Fruit fly (Drosophila melanogaster) whole organism, embryonic: Measurements from ENCODE around the gene RpL8.

Experiments used
- ATbp ChIP-seq: fragments of 200-800 bp; sonication (Bioruptor generic); optimal IDR thresholded peaks from 2 replicates; lab custom pipeline; 2017; ENCODE audit warnings: missing biosample characterization, mild to moderate bottlenecking, missing genetic modification characterization, missing genetic modification reagents
- B-H2 ChIP-seq: fragments of 200-800 bp; sonication (Bioruptor generic); optimal IDR thresholded peaks from 2 replicates; lab custom pipeline; 2018; ENCODE audit warnings: missing biosample characterization, mild to moderate bottlenecking, missing genetic modification characterization
- CG10147 ChIP-seq: fragments of 200-800 bp; sonication (Bioruptor generic); optimal IDR thresholded peaks from 2 replicates; lab custom pipeline; 2019; ENCODE audit warnings: missing biosample characterization, mild to moderate bottlenecking, missing genetic modification characterization, moderate library complexity
- CG10274 ChIP-seq: fragments of 200-800 bp; sonication (Bioruptor generic); optimal IDR thresholded peaks from 3 replicates; lab custom pipeline; 2017; ENCODE audit warnings: missing biosample characterization, mild to moderate bottlenecking, missing genetic modification characterization
- CG10321 ChIP-seq: fragments of 200-800 bp; sonication (Bioruptor generic); IDR thresholded peaks from 2 replicates; pipeline ENCODE4 v1.3.6; 2022; ENCODE audit warnings: missing biosample characterization, missing genetic modification characterization
- CG10431 ChIP-seq: fragments of 200-800 bp; sonication (Bioruptor generic); optimal IDR thresholded peaks from 3 replicates; lab custom pipeline; 2018; ENCODE audit warnings: missing biosample characterization, mild to moderate bottlenecking, missing genetic modification characterization
- CG11696 ChIP-seq: fragments of 200-800 bp; sonication (Bioruptor generic); IDR thresholded peaks from 2 replicates; pipeline ENCODE4 v1.3.6; 2022; ENCODE audit warnings: missing biosample characterization, missing genetic modification characterization
- CG12219 ChIP-seq: fragments of 200-800 bp; sonication (Bioruptor generic); optimal IDR thresholded peaks from 3 replicates; lab custom pipeline; 2018; ENCODE audit warnings: missing biosample characterization, mild to moderate bottlenecking, missing genetic modification characterization
- CG12769 ChIP-seq: fragments of 200-800 bp; sonication (Bioruptor generic); optimal IDR thresholded peaks from 2 replicates; lab custom pipeline; 2019; ENCODE audit warnings: missing biosample characterization, mild to moderate bottlenecking, missing genetic modification characterization, moderate library complexity
- CG13894 ChIP-seq: fragments of 200-800 bp; sonication (Bioruptor generic); optimal IDR thresholded peaks from 3 replicates; lab custom pipeline; 2018; ENCODE audit warnings: missing biosample characterization, mild to moderate bottlenecking, missing genetic modification characterization, moderate library complexity
- CG14710 ChIP-seq: fragments of 200-800 bp; sonication (Bioruptor generic); optimal IDR thresholded peaks from 3 replicates; lab custom pipeline; 2019; ENCODE audit warnings: missing biosample characterization, mild to moderate bottlenecking, missing genetic modification characterization, moderate library complexity
- CG17385 ChIP-seq: fragments of 200-800 bp; sonication (Bioruptor generic); optimal IDR thresholded peaks from 3 replicates; lab custom pipeline; 2018; ENCODE audit warnings: missing biosample characterization, mild to moderate bottlenecking, missing genetic modification characterization
- CG17829 ChIP-seq: fragments of 200-800 bp; optimal IDR thresholded peaks from 2 replicates; lab custom pipeline; 2019; ENCODE audit warnings: missing biosample characterization, mild to moderate bottlenecking, missing genetic modification characterization, moderate library complexity
- CG2889 ChIP-seq: fragments of 200-800 bp; sonication (Bioruptor generic); IDR thresholded peaks from 3 replicates; pipeline ENCODE4 v1.3.6; 2022; ENCODE audit warnings: missing biosample characterization, missing genetic modification characterization
- CG31224 ChIP-seq: fragments of 200-800 bp; sonication (Bioruptor generic); IDR thresholded peaks from 2 replicates; pipeline ENCODE4 v1.3.6; 2022; ENCODE audit warnings: missing biosample characterization, missing genetic modification characterization
- CG7271 ChIP-seq: fragments of 200-800 bp; sonication (Bioruptor generic); optimal IDR thresholded peaks from 2 replicates; lab custom pipeline; 2018; ENCODE audit warnings: missing biosample characterization, mild to moderate bottlenecking, missing genetic modification characterization, moderate library complexity
- CG8290 ChIP-seq, 3 experiments: fragments of 200-800 bp; sonication (Bioruptor generic); optimal IDR thresholded peaks; 2 replicates each; lab custom pipeline; 2016 to 2019; ENCODE audit warnings: missing biosample characterization in 3 of 3, missing genetic modification characterization in 3 of 3, mild to moderate bottlenecking in 2 of 3, moderate library complexity in 1 of 3
- CG8388 ChIP-seq: fragments of 200-800 bp; sonication (Bioruptor generic); optimal IDR thresholded peaks from 2 replicates; lab custom pipeline; 2019; ENCODE audit warnings: missing biosample characterization, mild to moderate bottlenecking, missing genetic modification characterization, moderate library complexity
- CG9437 ChIP-seq: fragments of 200-800 bp; sonication (Bioruptor generic); optimal IDR thresholded peaks from 2 replicates; lab custom pipeline; 2018; ENCODE audit warnings: missing biosample characterization, mild to moderate bottlenecking, missing genetic modification characterization
- CG9932 ChIP-seq: fragments of 200-800 bp; sonication (Bioruptor generic); IDR thresholded peaks from 2 replicates; pipeline ENCODE4 v1.3.6; 2022; ENCODE audit warnings: missing biosample characterization, missing genetic modification characterization
- CoRest ChIP-seq: fragments of 200-800 bp; sonication (Bioruptor generic); optimal IDR thresholded peaks from 3 replicates; lab custom pipeline; 2018; ENCODE audit warnings: missing biosample characterization, mild to moderate bottlenecking, missing genetic modification characterization, moderate library complexity
- Fer1 ChIP-seq: fragments of 200-800 bp; sonication (Bioruptor generic); optimal IDR thresholded peaks from 2 replicates; lab custom pipeline; 2017; ENCODE audit warnings: missing biosample characterization, mild to moderate bottlenecking, missing genetic modification characterization
- GATAe ChIP-seq: fragments of 200-800 bp; sonication (Bioruptor generic); conservative IDR thresholded peaks from 2 replicates; pipeline ENCODE4 v1.3.6; 2022; ENCODE audit warnings: missing biosample characterization, missing genetic modification characterization
- H15 ChIP-seq: fragments of 200-800 bp; sonication (Bioruptor generic); IDR thresholded peaks from 3 replicates; pipeline ENCODE4 v1.3.6; 2022; ENCODE audit warnings: missing biosample characterization, missing genetic modification characterization
- MBD-R2 ChIP-seq: fragments of 200-800 bp; sonication (Bioruptor generic); IDR thresholded peaks from 2 replicates; pipeline ENCODE4 v1.3.6; 2022; ENCODE audit warnings: missing biosample characterization, missing genetic modification characterization
- Pdp1 ChIP-seq, 2 experiments: fragments of 200-800 bp; sonication (Bioruptor generic); optimal IDR thresholded peaks; 3 replicates each; lab custom pipeline; 2016; ENCODE audit warnings: missing biosample characterization in 2 of 2, missing genetic modification characterization in 2 of 2, mild to moderate bottlenecking in 1 of 2, moderate library complexity in 1 of 2
- Taf1 ChIP-seq: fragments of 200-800 bp; sonication (Bioruptor generic); IDR thresholded peaks from 2 replicates; pipeline ENCODE4 v1.3.6; 2022; ENCODE audit warnings: missing biosample characterization, missing genetic modification characterization
- abd-A ChIP-seq: fragments of 200-800 bp; sonication (Bioruptor generic); optimal IDR thresholded peaks from 3 replicates; lab custom pipeline; 2019; ENCODE audit warnings: missing biosample characterization, mild to moderate bottlenecking, missing genetic modification characterization, moderate library complexity
- al ChIP-seq: fragments of 200-800 bp; sonication (Bioruptor generic); IDR thresholded peaks from 2 replicates; pipeline ENCODE4 v1.3.6; 2022; ENCODE audit warnings: missing biosample characterization, missing genetic modification characterization
- ara ChIP-seq: fragments of 200-800 bp; sonication (Bioruptor generic); IDR thresholded peaks from 2 replicates; pipeline ENCODE4 v1.3.6; 2022; ENCODE audit warnings: missing biosample characterization, missing genetic modification characterization
- chinmo ChIP-seq: fragments of 200-800 bp; sonication (Bioruptor generic); IDR thresholded peaks from 4 replicates; pipeline ENCODE4 v1.3.6; 2022; ENCODE audit warnings: missing biosample characterization, missing genetic modification characterization; ENCODE audit not compliant: partially characterized antibody
- ci ChIP-seq: fragments of 200-800 bp; sonication (Bioruptor generic); IDR thresholded peaks from 3 replicates; pipeline ENCODE4 v1.3.6; 2022; ENCODE audit warnings: missing biosample characterization, missing genetic modification characterization
- crol ChIP-seq: fragments of 200-800 bp; sonication (Bioruptor generic); IDR thresholded peaks from 2 replicates; pipeline ENCODE4 v1.3.6; 2022; ENCODE audit warnings: missing biosample characterization, missing genetic modification characterization
- crp ChIP-seq, 2 experiments: fragments of 200-800 bp; sonication (Bioruptor generic); optimal IDR thresholded peaks; 2 replicates in 1 of 2; 3 replicates in 1 of 2; lab custom pipeline; 2017; ENCODE audit warnings: missing biosample characterization in 2 of 2, missing genetic modification characterization in 2 of 2, mild to moderate bottlenecking in 1 of 2, moderate library complexity in 1 of 2
- cwo ChIP-seq: fragments of 200-800 bp; sonication (Bioruptor generic); optimal IDR thresholded peaks from 3 replicates; lab custom pipeline; 2017; ENCODE audit warnings: missing biosample characterization, missing genetic modification characterization, mild to moderate bottlenecking, moderate library complexity, missing genetic modification reagents
- gcm2 ChIP-seq: fragments of 200-800 bp; sonication (Bioruptor generic); optimal IDR thresholded peaks from 2 replicates; lab custom pipeline; 2016; ENCODE audit warnings: missing biosample characterization, missing genetic modification characterization
- hb ChIP-seq: fragments of 200-800 bp; sonication (Bioruptor generic); IDR thresholded peaks from 3 replicates; pipeline ENCODE4 v1.3.6; 2022; ENCODE audit warnings: missing biosample characterization, missing genetic modification characterization; ENCODE audit not compliant: partially characterized antibody
- ken ChIP-seq: fragments of 200-800 bp; sonication (Bioruptor generic); IDR thresholded peaks from 3 replicates; pipeline ENCODE4 v1.3.6; 2022; ENCODE audit warnings: missing biosample characterization, missing genetic modification characterization
- nau ChIP-seq: fragments of 200-800 bp; sonication (Bioruptor generic); optimal IDR thresholded peaks from 3 replicates; lab custom pipeline; 2017; ENCODE audit warnings: missing biosample characterization, mild to moderate bottlenecking, missing genetic modification characterization, missing genetic modification reagents
- nmo ChIP-seq: fragments of 200-800 bp; sonication (Bioruptor generic); optimal IDR thresholded peaks from 2 replicates; lab custom pipeline; 2018; ENCODE audit warnings: missing biosample characterization, mild to moderate bottlenecking, missing genetic modification characterization, moderate library complexity
- pros ChIP-seq: fragments of 200-800 bp; sonication (Bioruptor generic); optimal IDR thresholded peaks from 3 replicates; lab custom pipeline; 2019; ENCODE audit warnings: missing biosample characterization, mild to moderate bottlenecking, missing genetic modification characterization, moderate library complexity
- repo ChIP-seq: fragments of 200-800 bp; sonication (Bioruptor generic); optimal IDR thresholded peaks from 2 replicates; lab custom pipeline; 2016; ENCODE audit warnings: missing biosample characterization, missing genetic modification characterization
- sd ChIP-seq: fragments of 200-800 bp; sonication (Bioruptor generic); optimal IDR thresholded peaks from 3 replicates; lab custom pipeline; 2018; ENCODE audit warnings: missing biosample characterization, mild to moderate bottlenecking, missing genetic modification characterization, moderate library complexity
- sqz ChIP-seq: fragments of 200-800 bp; sonication (Bioruptor generic); optimal IDR thresholded peaks from 3 replicates; lab custom pipeline; 2018; ENCODE audit warnings: missing biosample characterization, mild to moderate bottlenecking, missing genetic modification characterization
- yki ChIP-seq: fragments of >200 bp; optimal IDR thresholded peaks from 3 replicates; lab custom pipeline; 2018
- zen ChIP-seq: fragments of 200-800 bp; sonication (Bioruptor generic); optimal IDR thresholded peaks from 3 replicates; lab custom pipeline; 2018; ENCODE audit warnings: missing biosample characterization, mild to moderate bottlenecking, missing genetic modification characterization, moderate library complexity

Gene RpL8

DNA sequence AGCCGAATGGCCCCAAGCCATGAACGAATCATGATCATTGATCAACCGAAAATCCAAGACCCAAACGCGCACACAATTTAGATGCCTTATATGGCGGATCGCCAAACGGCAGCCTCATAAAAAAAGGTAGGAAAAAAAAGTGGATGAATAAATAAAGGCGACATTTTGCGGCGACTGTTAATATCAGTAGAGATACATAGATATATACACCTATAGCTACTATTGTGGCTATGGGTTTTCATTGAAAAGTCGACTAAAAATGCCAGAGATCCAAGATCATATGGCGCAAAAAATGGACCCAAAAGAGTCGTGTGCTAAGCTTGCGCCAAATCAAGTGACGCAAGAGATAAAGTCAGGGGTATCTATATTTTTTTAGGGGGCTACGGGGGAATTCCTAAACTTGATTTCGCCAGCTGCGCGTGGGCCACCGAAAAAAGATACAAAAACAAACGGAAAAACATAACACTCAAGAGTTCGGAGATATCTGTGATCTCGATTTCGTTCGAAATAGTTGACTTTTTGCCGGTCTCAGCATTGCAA is 36.0 kb upstream of the RpL8 start:
- TF ChIP-seq pros (GFP tag; lab: Kevin White, UChicago) (no peak), sqz (GFP tag; lab: Kevin White, UChicago) (peak; percentile 54), chinmo (GFP tag; lab: Robert Waterston, UW) (0 out of 4 replicates have a peak, but pooled peaks have one; percentile 61), CG13894 (tag; lab: Kevin White, UChicago) (peak; percentile 99), Pdp1 (GFP tag; optimal IDR thresholded peaks at IDR 0.05; lab: Kevin White, UChicago) (peak in 1 of 2 experiments; percentile 51), CG10147 (GFP tag; lab: Kevin White, UChicago) (peak; percentile 2), CG2889 (GFP tag; lab: Robert Waterston, UW) (no peak), abd-A (peak; percentile 82), MBD-R2 (GFP tag; lab: Robert Waterston, UW) (peak; percentile 14; the same call in 1 of the 2 replicates), CoRest (no peak), B-H2 (GFP tag; lab: Kevin White, UChicago) (peak; percentile 4), CG12769 (peak; percentile 20), sd (tag; lab: Kevin White, UChicago) (peak; percentile 84), cwo (peak; percentile 42), repo (GFP tag; lab: Kevin White, UChicago) (no peak)

DNA sequence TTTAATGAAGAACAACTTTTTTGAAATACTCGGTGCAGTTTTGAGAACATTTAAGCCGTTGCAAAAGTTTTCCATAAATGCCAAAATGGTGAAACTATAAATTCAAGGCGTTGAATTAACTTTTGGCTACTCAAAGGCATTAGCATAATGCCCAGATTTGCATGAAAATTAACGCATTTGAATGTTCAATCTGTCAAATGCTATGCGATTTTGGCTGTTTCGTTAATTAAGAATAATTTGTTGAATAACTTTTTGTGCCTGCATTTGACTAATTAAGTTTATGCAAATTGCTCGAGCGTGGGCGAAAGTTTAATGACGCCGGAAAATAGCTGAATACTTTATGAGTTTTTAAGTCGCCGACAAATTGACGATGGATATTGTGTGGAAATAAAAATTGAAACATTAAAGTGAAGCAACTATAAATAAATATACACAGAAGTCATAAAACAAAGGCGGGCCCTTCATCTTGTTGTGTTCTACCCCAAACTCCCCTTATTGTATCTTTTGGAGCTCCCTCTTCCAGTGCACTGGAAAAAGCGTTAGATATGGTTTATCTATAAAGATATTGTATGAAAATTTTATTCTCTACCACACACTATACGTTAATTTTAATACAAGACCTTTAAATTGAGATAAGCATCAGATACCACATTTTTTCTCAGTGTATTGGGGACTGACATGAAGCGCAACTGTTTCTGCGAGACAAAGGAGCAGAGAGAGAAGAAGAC is 35.0 kb upstream of the RpL8 start:
- TF ChIP-seq CG7271 (tag; lab: Kevin White, UChicago), result no peak
- TF ChIP-seq Taf1 (GFP tag; lab: Robert Waterston, UW), result no peak
- TF ChIP-seq CG31224 (GFP tag; lab: Robert Waterston, UW), result no peak
- TF ChIP-seq CG17829, result peak; percentile 82
- TF ChIP-seq CG9932 (GFP tag; lab: Robert Waterston, UW), result no peak; the same call in 1 of the 2 replicates
- peak; percentile 71 for TF ChIP-seq CG8388
- TF ChIP-seq nau (GFP tag; lab: Kevin White, UChicago), result peak; percentile 69
- TF ChIP-seq ATbp (GFP tag; lab: Kevin White, UChicago), result peak; percentile 65
- TF ChIP-seq CG11696 (GFP tag; lab: Robert Waterston, UW), result no peak
- no peak for TF ChIP-seq yki (lab: Kevin White, UChicago)
- peak; percentile 64; the same call in 1 of the 4 replicates for TF ChIP-seq chinmo (GFP tag; lab: Robert Waterston, UW)
- peak; percentile 70; the same call in 1 of the 2 replicates for TF ChIP-seq ara (GFP tag; lab: Robert Waterston, UW)
- TF ChIP-seq zen, result peak; percentile 39
- 0 out of 2 replicates have a peak, but pooled peaks have one; percentile 19 for TF ChIP-seq al
- peak; percentile 82 for TF ChIP-seq ci
- no peak for TF ChIP-seq GATAe
- TF ChIP-seq CG9437 (GFP tag; lab: Kevin White, UChicago), result peak; percentile 43
- peak; percentile 59 for TF ChIP-seq CG12219 (GFP tag; lab: Kevin White, UChicago)
- TF ChIP-seq CG8290 (GFP tag; optimal IDR thresholded peaks at IDR 0.05; lab: Kevin White, UChicago), result peak; percentile 14
- TF ChIP-seq CG8290 (tag; optimal IDR thresholded peaks at IDR 0.05; lab: Kevin White, UChicago), result peak in 1 of 2 experiments; percentile 62
- TF ChIP-seq nmo, result peak; percentile 72
- TF ChIP-seq crol (GFP tag; lab: Robert Waterston, UW), result peak; percentile 29; the same call in 1 of the 2 replicates
- TF ChIP-seq CG10274 (GFP tag; lab: Kevin White, UChicago), result peak; percentile 40
- peak; percentile 50 for TF ChIP-seq CG10431 (GFP tag; lab: Kevin White, UChicago)
- no peak for TF ChIP-seq H15 (GFP tag; lab: Robert Waterston, UW)
- TF ChIP-seq Fer1 (GFP tag; lab: Kevin White, UChicago), result peak; percentile 60
- no peak; the same call in 2 of the 3 replicates for TF ChIP-seq ken (GFP tag; lab: Robert Waterston, UW)
- TF ChIP-seq gcm2 (GFP tag; lab: Kevin White, UChicago), result no peak
- TF ChIP-seq hb, result no peak
- peak; percentile 73 for TF ChIP-seq CG14710 (tag; lab: Kevin White, UChicago)
- TF ChIP-seq CG10321 (GFP tag; lab: Robert Waterston, UW), result no peak
- no peak for TF ChIP-seq crp (GFP tag; optimal IDR thresholded peaks at IDR 0.05; lab: Kevin White, UChicago)
- TF ChIP-seq CG17385 (GFP tag; lab: Kevin White, UChicago), result peak; percentile 47
